Fruit fly (Drosophila melanogaster): ENCODE data around the gene Bin1.

The Bin1 gene

DNA sequence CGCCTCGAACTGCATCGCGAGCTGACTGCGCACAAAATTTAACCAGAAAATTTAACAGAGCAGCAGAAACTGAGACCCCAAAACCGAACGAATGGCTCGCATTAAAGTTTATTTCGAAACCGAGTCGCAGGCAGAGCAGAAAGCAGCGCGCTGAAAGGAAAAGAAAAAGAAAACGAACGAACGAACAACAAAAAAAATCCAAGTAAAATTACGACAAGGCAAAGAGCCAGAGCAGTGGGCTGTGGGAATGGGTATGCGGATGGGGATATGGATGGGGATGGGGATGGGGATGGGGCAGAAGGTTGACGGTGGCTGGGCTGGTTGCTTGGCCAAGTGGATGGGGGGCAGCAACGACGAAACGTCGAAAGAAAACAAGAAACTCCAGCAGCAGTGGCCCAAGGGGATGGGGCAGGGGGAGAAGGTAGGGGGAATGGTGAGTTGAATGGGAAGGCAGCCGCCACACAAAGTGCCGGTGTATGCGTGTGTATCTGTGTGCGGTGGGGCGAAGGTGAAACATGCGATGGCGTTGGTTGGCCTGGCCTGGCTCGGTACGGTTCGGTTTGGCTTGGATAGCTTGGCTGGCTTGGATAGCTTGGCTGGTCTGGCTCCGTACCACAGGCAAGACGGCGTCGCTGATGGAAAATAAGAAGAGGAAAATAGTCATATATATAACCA, 18.9 kb upstream of the Bin1 start:
- TF ChIP-seq Snoo (tag; optimal IDR thresholded peaks at IDR 0.05) (peak; percentile 84), rn (GFP tag; IDR thresholded peaks at IDR 0.05) (peak; percentile 67; the same call in 1 of the 2 replicates), CG10348 (GFP tag; IDR thresholded peaks at IDR 0.05) (peak; percentile 21; the same call in 1 of the 2 replicates), Pif1A (GFP tag; optimal IDR thresholded peaks at IDR 0.05) (peak; percentile 71), CG34367 (tag; optimal IDR thresholded peaks at IDR 0.05) (peak; percentile 90), CG12605 (GFP tag; IDR thresholded peaks at IDR 0.05) (peak; percentile 95), CG8301 (tag; optimal IDR thresholded peaks at IDR 0.05) (peak; percentile 78), CG14655 (GFP tag; optimal IDR thresholded peaks at IDR 0.05) (peak; percentile 81), gl (tag; optimal IDR thresholded peaks at IDR 0.05) (peak; percentile 98), CG9948 (tag; optimal IDR thresholded peaks at IDR 0.05) (peak; percentile 63), fd96Ca (GFP tag; IDR thresholded peaks at IDR 0.05) (peak; percentile 82), CG32121 (GFP tag; IDR thresholded peaks at IDR 0.05) (peak; percentile 84), EcR (GFP tag; optimal IDR thresholded peaks at IDR 0.05) (peak; percentile 93), Ets98B (GFP tag; IDR thresholded peaks at IDR 0.05) (peak; percentile 86), CG15710 (tag; optimal IDR thresholded peaks at IDR 0.05) (peak; percentile 90), D1 (tag; optimal IDR thresholded peaks at IDR 0.05) (peak; percentile 36), CG13204 (GFP tag; optimal IDR thresholded peaks at IDR 0.05) (peak; percentile 99), CG17806 (tag; optimal IDR thresholded peaks at IDR 0.05) (peak; percentile 79), CG4496 (GFP tag; IDR thresholded peaks at IDR 0.05) (peak; percentile 89), CG8159 (tag; optimal IDR thresholded peaks at IDR 0.05) (peak; percentile 83), Pif1B (GFP tag; optimal IDR thresholded peaks at IDR 0.05) (peak; percentile 86)

DNA sequence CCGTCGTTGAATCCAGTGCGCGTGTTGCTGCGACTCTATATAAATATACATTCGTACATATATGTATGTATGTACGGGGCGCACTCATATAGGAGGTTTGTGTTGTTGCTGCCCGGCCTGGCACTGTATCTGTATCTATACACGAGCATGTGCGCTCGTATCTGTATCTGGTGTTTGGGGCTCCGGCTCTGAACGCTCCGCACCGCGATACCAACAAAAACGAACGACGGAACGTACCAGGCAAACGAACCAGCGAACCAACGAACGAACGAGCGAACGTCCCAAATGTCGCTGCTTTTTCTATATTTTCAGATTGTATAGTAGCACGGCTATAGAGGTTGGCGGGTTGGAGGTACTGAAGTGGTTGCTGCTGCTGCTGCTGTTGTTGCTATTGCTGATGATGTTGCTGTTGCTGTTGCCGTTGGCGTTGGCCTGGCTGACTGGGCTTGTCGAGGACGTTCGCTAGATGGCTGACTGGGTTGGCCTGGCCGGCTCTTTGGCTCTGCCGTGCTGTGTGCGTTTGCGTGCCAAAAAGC, 17.8 kb upstream of the Bin1 start:
- 0 out of 2 replicates have a peak, but pooled peaks have one; percentile 7 for TF ChIP-seq CG10348 (GFP tag; IDR thresholded peaks at IDR 0.05)
- TF ChIP-seq CG9948 (tag; optimal IDR thresholded peaks at IDR 0.05) = no peak
- no peak for TF ChIP-seq D1 (tag; optimal IDR thresholded peaks at IDR 0.05)
- no peak for TF ChIP-seq Snoo (tag; optimal IDR thresholded peaks at IDR 0.05)
- TF ChIP-seq CG15710 (tag; optimal IDR thresholded peaks at IDR 0.05) = no peak
- TF ChIP-seq Ets98B (GFP tag; IDR thresholded peaks at IDR 0.05) = peak; percentile 68
- peak; percentile 99 for TF ChIP-seq CG13204 (GFP tag; optimal IDR thresholded peaks at IDR 0.05)
- TF ChIP-seq CG34367 (tag; optimal IDR thresholded peaks at IDR 0.05) = no peak
- TF ChIP-seq gl (tag; optimal IDR thresholded peaks at IDR 0.05) = no peak
- peak; percentile 32 for TF ChIP-seq CG12605 (GFP tag; IDR thresholded peaks at IDR 0.05)
- TF ChIP-seq CG32121 (GFP tag; IDR thresholded peaks at IDR 0.05) = peak; percentile 54; the same call in 1 of the 2 replicates
- no peak for TF ChIP-seq CG8301 (tag; optimal IDR thresholded peaks at IDR 0.05)
- peak; percentile 66; the same call in 2 of the 3 replicates for TF ChIP-seq fd96Ca (GFP tag; IDR thresholded peaks at IDR 0.05)
- TF ChIP-seq CG4496 (GFP tag; IDR thresholded peaks at IDR 0.05) = peak; percentile 83
- no peak for TF ChIP-seq CG17806 (tag; optimal IDR thresholded peaks at IDR 0.05)
- no peak for TF ChIP-seq CG8159 (tag; optimal IDR thresholded peaks at IDR 0.05)
- TF ChIP-seq Pif1A (GFP tag; optimal IDR thresholded peaks at IDR 0.05) = peak; percentile 20
- TF ChIP-seq Pif1B (GFP tag; optimal IDR thresholded peaks at IDR 0.05) = peak; percentile 31
- no peak for TF ChIP-seq rn (GFP tag; IDR thresholded peaks at IDR 0.05)
- TF ChIP-seq EcR (GFP tag; optimal IDR thresholded peaks at IDR 0.05) = peak; percentile 91
- no peak for TF ChIP-seq CG14655 (GFP tag; optimal IDR thresholded peaks at IDR 0.05)

DNA sequence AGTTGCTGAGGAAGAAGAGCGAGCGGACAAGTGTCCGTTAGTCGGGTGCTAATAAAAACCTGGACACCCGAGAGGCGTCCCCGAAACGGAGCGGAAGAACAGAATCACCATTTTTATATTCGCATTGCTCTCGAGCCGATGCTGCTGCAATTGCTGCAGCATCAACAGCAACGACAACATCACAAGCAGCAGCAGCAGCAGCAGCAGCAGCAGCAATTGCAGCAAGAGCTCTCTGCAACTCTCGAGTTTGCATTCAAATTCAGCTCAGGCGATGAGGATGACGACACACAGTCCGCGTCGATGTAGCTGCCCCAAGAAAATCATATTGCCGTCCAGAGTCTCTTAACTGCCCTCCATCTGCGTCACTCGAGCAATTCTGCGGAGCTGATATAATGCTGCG, 16.8 kb upstream of the Bin1 start:
- no peak for TF ChIP-seq Pif1A (GFP tag; optimal IDR thresholded peaks at IDR 0.05)
- no peak for TF ChIP-seq CG10348 (GFP tag; IDR thresholded peaks at IDR 0.05)
- TF ChIP-seq CG13204 (GFP tag; optimal IDR thresholded peaks at IDR 0.05) = peak; percentile 84
- no peak; the same call in 1 of the 2 replicates for TF ChIP-seq CG32121 (GFP tag; IDR thresholded peaks at IDR 0.05)
- peak; percentile 71; the same call in 2 of the 3 replicates for TF ChIP-seq CG4496 (GFP tag; IDR thresholded peaks at IDR 0.05)
- TF ChIP-seq CG14655 (GFP tag; optimal IDR thresholded peaks at IDR 0.05) = no peak
- no peak for TF ChIP-seq rn (GFP tag; IDR thresholded peaks at IDR 0.05)
- no peak for TF ChIP-seq EcR (GFP tag; optimal IDR thresholded peaks at IDR 0.05)
- no peak for TF ChIP-seq D1 (tag; optimal IDR thresholded peaks at IDR 0.05)
- no peak for TF ChIP-seq CG17806 (tag; optimal IDR thresholded peaks at IDR 0.05)
- TF ChIP-seq gl (tag; optimal IDR thresholded peaks at IDR 0.05) = peak; percentile 26
- TF ChIP-seq CG34367 (tag; optimal IDR thresholded peaks at IDR 0.05) = no peak
- TF ChIP-seq Snoo (tag; optimal IDR thresholded peaks at IDR 0.05) = no peak
- TF ChIP-seq CG12605 (GFP tag; IDR thresholded peaks at IDR 0.05) = peak; percentile 34; the same call in 1 of the 2 replicates
- peak; percentile 54; the same call in 1 of the 3 replicates for TF ChIP-seq fd96Ca (GFP tag; IDR thresholded peaks at IDR 0.05)
- TF ChIP-seq Pif1B (GFP tag; optimal IDR thresholded peaks at IDR 0.05) = no peak
- TF ChIP-seq CG8159 (tag; optimal IDR thresholded peaks at IDR 0.05) = no peak
- no peak for TF ChIP-seq CG9948 (tag; optimal IDR thresholded peaks at IDR 0.05)
- 0 out of 2 replicates have a peak, but pooled peaks have one; percentile 42 for TF ChIP-seq Ets98B (GFP tag; IDR thresholded peaks at IDR 0.05)
- TF ChIP-seq CG8301 (tag; optimal IDR thresholded peaks at IDR 0.05) = no peak
- TF ChIP-seq CG15710 (tag; optimal IDR thresholded peaks at IDR 0.05) = no peak

- no peak for TF ChIP-seq D1 (tag; optimal IDR thresholded peaks at IDR 0.05)
- TF ChIP-seq gl (tag; optimal IDR thresholded peaks at IDR 0.05) = no peak
- TF ChIP-seq CG8301 (tag; optimal IDR thresholded peaks at IDR 0.05) = no peak
- TF ChIP-seq EcR (GFP tag; optimal IDR thresholded peaks at IDR 0.05) = peak; percentile 59
- TF ChIP-seq CG13204 (GFP tag; optimal IDR thresholded peaks at IDR 0.05) = no peak
- TF ChIP-seq fd96Ca (GFP tag; IDR thresholded peaks at IDR 0.05) = no peak
- no peak for TF ChIP-seq CG14655 (GFP tag; optimal IDR thresholded peaks at IDR 0.05)
- peak; percentile 39 for TF ChIP-seq CG34367 (tag; optimal IDR thresholded peaks at IDR 0.05)
- peak; percentile 38 for TF ChIP-seq Pif1B (GFP tag; optimal IDR thresholded peaks at IDR 0.05)
- TF ChIP-seq Pif1A (GFP tag; optimal IDR thresholded peaks at IDR 0.05) = peak; percentile 27
- peak; percentile 33; the same call in 1 of the 2 replicates for TF ChIP-seq CG32121 (GFP tag; IDR thresholded peaks at IDR 0.05)
- peak; percentile 39 for TF ChIP-seq CG15710 (tag; optimal IDR thresholded peaks at IDR 0.05)
- TF ChIP-seq CG9948 (tag; optimal IDR thresholded peaks at IDR 0.05) = no peak
- peak; percentile 67 for TF ChIP-seq Snoo (tag; optimal IDR thresholded peaks at IDR 0.05)
- peak; percentile 46 for TF ChIP-seq Ets98B (GFP tag; IDR thresholded peaks at IDR 0.05)
- TF ChIP-seq CG4496 (GFP tag; IDR thresholded peaks at IDR 0.05) = peak; percentile 86
- TF ChIP-seq rn (GFP tag; IDR thresholded peaks at IDR 0.05) = no peak
- TF ChIP-seq CG8159 (tag; optimal IDR thresholded peaks at IDR 0.05) = no peak
- no peak for TF ChIP-seq CG10348 (GFP tag; IDR thresholded peaks at IDR 0.05)
- no peak for TF ChIP-seq CG12605 (GFP tag; IDR thresholded peaks at IDR 0.05)
- no peak for TF ChIP-seq CG17806 (tag; optimal IDR thresholded peaks at IDR 0.05)
These were observed 15.9 kb upstream of the Bin1 start, which contains the start of gene mtSSB for dm6 chr3R:16205155-16205778. TSS of gene mtSSB (minus strand) at chr3R:16205250.
